Worm (Caenorhabditis elegans) whole organism, early embryonic: ENCODE data around the gene nduf-9.

ENCODE experiments used
- B0310.2 ChIP-seq: sonication (generic microtip); optimal IDR thresholded peaks from 2 replicates; lab custom pipeline; 2016; ENCODE audit warnings: mild to moderate bottlenecking, missing genetic modification characterization, missing compliant biosample characterization
- F13C5.2 ChIP-seq: sonication (generic microtip); optimal IDR thresholded peaks from 2 replicates; lab custom pipeline; 2017; ENCODE audit warnings: mild to moderate bottlenecking, missing genetic modification characterization, inconsistent platforms, missing compliant biosample characterization
- aly-1 ChIP-seq: sonication (generic microtip); optimal IDR thresholded peaks from 2 replicates; lab custom pipeline; 2016; ENCODE audit warnings: missing genetic modification characterization, missing compliant biosample characterization
- ama-1 ChIP-seq: fragments of 150-350 bp; optimal IDR thresholded peaks from 2 replicates; lab custom pipeline; 2014
- ceh-13 ChIP-seq: fragments of 200-800 bp; sonication (Bioruptor generic); optimal IDR thresholded peaks from 2 replicates; lab custom pipeline; 2018; ENCODE audit warnings: mild to moderate bottlenecking, missing genetic modification characterization, missing compliant biosample characterization
- ceh-36 ChIP-seq: sonication (generic microtip); optimal IDR thresholded peaks from 2 replicates; lab custom pipeline; 2016; ENCODE audit warnings: missing genetic modification characterization, inconsistent platforms, missing compliant biosample characterization
- ets-7 ChIP-seq: sonication (generic microtip); optimal IDR thresholded peaks from 2 replicates; lab custom pipeline; 2016; ENCODE audit warnings: missing genotype, missing genetic modification characterization, missing compliant biosample characterization
- flt-1 ChIP-seq: fragments of 200-800 bp; sonication (Bioruptor generic); IDR thresholded peaks from 2 replicates; pipeline ENCODE4 v1.3.6; 2022; ENCODE audit warnings: missing genetic modification characterization, missing compliant biosample characterization
- hmbx-1 ChIP-seq: sonication (generic microtip); optimal IDR thresholded peaks from 2 replicates; lab custom pipeline; 2016; ENCODE audit warnings: mild to moderate bottlenecking, missing genetic modification characterization, missing compliant biosample characterization
- hmg-4 ChIP-seq: fragments of 200-800 bp; sonication (Bioruptor generic); optimal IDR thresholded peaks from 2 replicates; lab custom pipeline; 2018; ENCODE audit warnings: mild to moderate bottlenecking, missing genetic modification characterization, missing compliant biosample characterization
- hnd-1 ChIP-seq: sonication (generic microtip); optimal IDR thresholded peaks from 2 replicates; lab custom pipeline; 2016; ENCODE audit warnings: missing genetic modification characterization, missing compliant biosample characterization
- pes-1 ChIP-seq: fragments of 200-800 bp; sonication (Bioruptor generic); IDR thresholded peaks from 2 replicates; pipeline ENCODE4 v1.3.6; 2022; ENCODE audit warnings: missing genetic modification reagents, missing genetic modification characterization, missing compliant biosample characterization
- scrt-1 ChIP-seq: fragments of 200-800 bp; sonication (Bioruptor generic); IDR thresholded peaks from 2 replicates; pipeline ENCODE4 v1.3.6; 2022; ENCODE audit warnings: missing genetic modification characterization, missing compliant biosample characterization
- sea-1 ChIP-seq: fragments of 200-800 bp; sonication (Bioruptor generic); conservative IDR thresholded peaks from 2 replicates; pipeline ENCODE4 v1.3.6; 2022; ENCODE audit warnings: missing genetic modification characterization, missing compliant biosample characterization
- tbx-11 ChIP-seq: fragments of 200-800 bp; sonication (Bioruptor generic); IDR thresholded peaks from 2 replicates; pipeline ENCODE4 v1.3.6; 2022; ENCODE audit warnings: missing genetic modification characterization, missing compliant biosample characterization
- tbx-37 ChIP-seq: fragments of 200-800 bp; sonication (Bioruptor generic); conservative IDR thresholded peaks from 2 replicates; pipeline ENCODE4 v1.3.6; 2022; ENCODE audit warnings: missing genetic modification reagents, missing genetic modification characterization, missing compliant biosample characterization
- tra-4 ChIP-seq: sonication (generic microtip); optimal IDR thresholded peaks from 2 replicates; lab custom pipeline; 2017; ENCODE audit warnings: missing genetic modification characterization, missing compliant biosample characterization

nduf-9 gene

ce11 chrIII:3248307-3249037 is at the start of gene nduf-9:
Gene nduf-9, minus strand, starts transcription at chrIII:3248575.
- TF ChIP-seq tra-4 (tag; lab: Kevin White, UChicago) (no peak), ceh-36 (no peak), pes-1 (GFP tag; lab: Robert Waterston, UW) (no peak), flt-1 (GFP tag; lab: Robert Waterston, UW) (no peak), F13C5.2 (tag; lab: Kevin White, UChicago) (peak; percentile 27)

- no peak for TF ChIP-seq ama-1 (lab: Kevin White, UChicago)
- TF ChIP-seq ets-7 = no peak
- no peak for TF ChIP-seq tra-4 (tag; lab: Kevin White, UChicago)
- no peak for TF ChIP-seq aly-1 (tag; lab: Kevin White, UChicago)
- no peak for TF ChIP-seq scrt-1 (GFP tag; lab: Robert Waterston, UW)
- no peak for TF ChIP-seq hmbx-1
- TF ChIP-seq flt-1 (GFP tag; lab: Robert Waterston, UW) = no peak
Observed at ce11 chrIII:3297151-3297550, 48.8 kb upstream of the nduf-9 start, which contains the start of gene Y53G8AR.5. Gene Y53G8AR.5, plus strand, starts transcription at chrIII:3297451.

ce11 chrIII:3294283-3294793 is 46.0 kb upstream of the nduf-9 start, which contains the start of the genes Y53G8AR.8 and Y53G8AR.6:
Gene Y53G8AR.8, minus strand, starts transcription at chrIII:3294330.
Gene Y53G8AR.6, plus strand, starts transcription at chrIII:3294743.
- TF ChIP-seq flt-1 (GFP tag; lab: Robert Waterston, UW) = no peak
- no peak for TF ChIP-seq hmbx-1
- peak; percentile 9 for TF ChIP-seq ceh-36
- TF ChIP-seq aly-1 (tag; lab: Kevin White, UChicago) = no peak
- no peak for TF ChIP-seq tbx-11 (GFP tag; lab: Robert Waterston, UW)
- TF ChIP-seq hmg-4 (GFP tag; lab: Kevin White, UChicago) = no peak
- TF ChIP-seq ama-1 (lab: Kevin White, UChicago) = no peak

ce11 chrIII:3281860-3282358 is 33.5 kb upstream of the nduf-9 start, which contains the start of gene mfsd-8:
Gene mfsd-8, plus strand, starts transcription at chrIII:3282308.
- TF ChIP-seq tbx-11 (GFP tag; lab: Robert Waterston, UW) (no peak), ceh-13 (no peak), tra-4 (tag; lab: Kevin White, UChicago) (no peak), hmg-4 (GFP tag; lab: Kevin White, UChicago) (no peak), ets-7 (no peak), hmbx-1 (no peak), ceh-36 (no peak), hnd-1 (no peak), scrt-1 (GFP tag; lab: Robert Waterston, UW) (no peak), flt-1 (GFP tag; lab: Robert Waterston, UW) (no peak), sea-1 (GFP tag; lab: Robert Waterston, UW) (no peak), tbx-37 (GFP tag; lab: Robert Waterston, UW) (no peak)

- no peak for TF ChIP-seq flt-1 (GFP tag; lab: Robert Waterston, UW)
- TF ChIP-seq sea-1 (GFP tag; lab: Robert Waterston, UW) = no peak
- TF ChIP-seq ets-7 = no peak
Observed at ce11 chrIII:3279304-3279703, 30.9 kb upstream of the nduf-9 start.

ce11 chrIII:3278610-3279009 is 30.2 kb upstream of the nduf-9 start, which contains the start of gene Y53G8AM.8:
Gene Y53G8AM.8, minus strand, starts transcription at chrIII:3278710.
- no peak for TF ChIP-seq sea-1 (GFP tag; lab: Robert Waterston, UW)
- no peak for TF ChIP-seq scrt-1 (GFP tag; lab: Robert Waterston, UW)
- no peak for TF ChIP-seq hmg-4 (GFP tag; lab: Kevin White, UChicago)
- TF ChIP-seq F13C5.2 (tag; lab: Kevin White, UChicago) = no peak
- no peak for TF ChIP-seq tra-4 (tag; lab: Kevin White, UChicago)
- TF ChIP-seq ama-1 (lab: Kevin White, UChicago) = no peak
- no peak for TF ChIP-seq hmbx-1
- TF ChIP-seq ceh-13 = no peak
- TF ChIP-seq ets-7 = no peak
- TF ChIP-seq hnd-1 = no peak
- no peak for TF ChIP-seq B0310.2
- no peak for TF ChIP-seq tbx-37 (GFP tag; lab: Robert Waterston, UW)
- no peak for TF ChIP-seq ceh-36
- TF ChIP-seq tbx-11 (GFP tag; lab: Robert Waterston, UW) = no peak
- TF ChIP-seq flt-1 (GFP tag; lab: Robert Waterston, UW) = no peak
- TF ChIP-seq aly-1 (tag; lab: Kevin White, UChicago) = no peak
- TF ChIP-seq pes-1 (GFP tag; lab: Robert Waterston, UW) = no peak

- no peak for TF ChIP-seq tra-4 (tag; lab: Kevin White, UChicago)
- peak; percentile 6 for TF ChIP-seq F13C5.2 (tag; lab: Kevin White, UChicago)
- TF ChIP-seq flt-1 (GFP tag; lab: Robert Waterston, UW) = no peak
Observed at ce11 chrIII:3273141-3273540, 24.8 kb upstream of the nduf-9 start.

- peak; percentile 56; the same call in 1 of the 2 replicates for TF ChIP-seq sea-1 (GFP tag; lab: Robert Waterston, UW)
- no peak for TF ChIP-seq B0310.2
- peak; percentile 52 for TF ChIP-seq F13C5.2 (tag; lab: Kevin White, UChicago)
Observed at ce11 chrIII:3271682-3272081, 23.3 kb upstream of the nduf-9 start.
